Fruit fly (Drosophila melanogaster): ENCODE measurements around the gene Or7a.

DNA sequence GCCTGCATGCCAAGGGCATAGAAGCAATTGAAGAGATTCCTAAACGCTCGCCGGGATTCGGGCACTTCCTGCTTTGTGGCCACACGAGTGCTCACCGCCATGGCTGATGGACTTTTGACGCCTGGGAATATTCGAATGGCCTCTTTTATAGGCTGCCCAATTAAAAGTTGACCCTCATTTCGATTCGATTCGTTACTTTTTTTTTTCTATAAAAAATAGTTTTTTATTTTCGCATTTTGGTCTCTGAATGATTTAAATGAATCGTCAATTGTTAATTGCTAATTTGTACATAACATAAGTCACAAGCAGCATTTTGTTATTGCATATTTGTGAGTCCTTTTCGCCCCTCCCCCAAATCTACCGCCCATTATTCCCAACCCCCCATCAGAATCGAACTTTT is at the start of gene Or7a:
- TF ChIP-seq CG8478 (optimal IDR thresholded peaks at IDR 0.05) (no peak), CTCF (optimal IDR thresholded peaks at IDR 0.05) (no peak)
